Worm (Caenorhabditis elegans): ENCODE measurements around the gene F13A2.9.

DNA sequence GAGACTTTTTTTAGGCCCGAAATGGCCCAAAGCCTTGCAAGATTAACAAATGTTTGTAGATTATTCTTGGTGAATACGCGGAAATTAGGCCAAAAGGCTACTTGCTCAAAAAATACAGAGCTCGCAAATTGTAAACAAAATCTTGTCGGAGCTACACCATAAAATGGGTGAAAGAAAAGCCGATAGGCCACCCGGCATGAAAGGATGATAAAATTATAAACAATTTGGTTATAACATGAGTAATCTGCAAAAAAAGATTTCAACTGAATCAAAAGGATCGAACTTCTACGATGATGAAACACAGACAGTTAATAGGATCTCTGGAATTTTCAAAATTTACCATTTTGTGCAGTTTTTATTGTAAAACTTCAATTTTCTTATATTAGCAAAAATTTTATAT lies 10.8 kb upstream of the F13A2.9 start:
- TF ChIP-seq nhr-28 (tag; optimal IDR thresholded peaks at IDR 0.05) (no peak), ceh-82 (tag; optimal IDR thresholded peaks at IDR 0.05) (no peak), ztf-11 (tag; optimal IDR thresholded peaks at IDR 0.05) (no peak), tbx-2 (tag; optimal IDR thresholded peaks at IDR 0.05) (no peak), zag-1 (tag; optimal IDR thresholded peaks at IDR 0.05) (no peak), nhr-23 (tag; optimal IDR thresholded peaks at IDR 0.05) (no peak), nhr-43 (tag; optimal IDR thresholded peaks at IDR 0.05; ENCODE audit: poor library complexity, severe bottlenecking) (no peak), aly-2 (tag; optimal IDR thresholded peaks at IDR 0.05) (no peak), pha-4 (tag; optimal IDR thresholded peaks at IDR 0.05) (no peak), mdl-1 (tag; optimal IDR thresholded peaks at IDR 0.05) (no peak), jun-1 (tag; optimal IDR thresholded peaks at IDR 0.05) (no peak), snpc-4 (tag; optimal IDR thresholded peaks at IDR 0.05) (no peak)

Measured in whole organism, L3 larva.